Worm (Caenorhabditis elegans): Measurements from ENCODE around the gene unc-34.

ce11 chrV:977853-978252 lies 4.7 kb upstream of the unc-34 start:
- no peak for TF ChIP-seq blmp-1 (tag; optimal IDR thresholded peaks at IDR 0.05)
- TF ChIP-seq vab-15 (tag; optimal IDR thresholded peaks at IDR 0.05), result no peak
- TF ChIP-seq mdl-1 (tag; optimal IDR thresholded peaks at IDR 0.05), result no peak

Measured in whole organism, L1 larva.